Worm (Caenorhabditis elegans) whole organism, young adult: ENCODE data around the gene C40H1.7.

Source experiments
- B0261.1 ChIP-seq: sonication (generic microtip); optimal IDR thresholded peaks from 2 replicates; lab custom pipeline; 2016; ENCODE audit warnings: mild to moderate bottlenecking, missing genetic modification characterization, moderate library complexity, missing compliant biosample characterization
- C06A6.2 ChIP-seq: fragments of 200-800 bp; sonication (Bioruptor generic); conservative IDR thresholded peaks from 2 replicates; pipeline ENCODE4 v1.3.6; 2022; ENCODE audit warnings: missing genetic modification characterization, missing compliant biosample characterization
- F22D6.2 ChIP-seq: sonication (generic microtip); optimal IDR thresholded peaks from 2 replicates; lab custom pipeline; 2016; ENCODE audit warnings: mild to moderate bottlenecking, missing genetic modification characterization, missing compliant biosample characterization
- F23B12.7 ChIP-seq: sonication (generic microtip); optimal IDR thresholded peaks from 2 replicates; lab custom pipeline; 2017; ENCODE audit warnings: missing genetic modification characterization, mild to moderate bottlenecking, missing compliant biosample characterization, antibody characterized with exemption, moderate library complexity; ENCODE audit not compliant: insufficient read depth
- F37B4.10 ChIP-seq: fragments of 200-800 bp; sonication (Bioruptor generic); IDR thresholded peaks from 2 replicates; pipeline ENCODE4 v1.3.6; 2022; ENCODE audit warnings: missing genetic modification characterization, missing compliant biosample characterization
- F57A8.1 ChIP-seq: fragments of 200-800 bp; sonication (Bioruptor generic); optimal IDR thresholded peaks from 2 replicates; lab custom pipeline; 2018; ENCODE audit warnings: mild to moderate bottlenecking, missing genetic modification characterization, moderate library complexity, missing compliant biosample characterization
- Y53F4B.3 ChIP-seq: fragments of 200-800 bp; sonication (Bioruptor generic); IDR thresholded peaks from 2 replicates; pipeline ENCODE4 v1.3.6; 2022; ENCODE audit warnings: missing genetic modification reagents, missing genetic modification characterization, missing compliant biosample characterization
- Y67H2A.10 ChIP-seq: fragments of 200-800 bp; sonication (Bioruptor generic); conservative IDR thresholded peaks from 2 replicates; pipeline ENCODE4 v1.3.6; 2022; ENCODE audit warnings: missing genetic modification reagents, missing genetic modification characterization, missing compliant biosample characterization
- Y95B8A.8 ChIP-seq: fragments of 200-800 bp; sonication (Bioruptor generic); IDR thresholded peaks from 2 replicates; pipeline ENCODE4 v1.3.6; 2022; ENCODE audit warnings: missing genetic modification reagents, missing genetic modification characterization, missing compliant biosample characterization
- ama-1 ChIP-seq, 3 experiments: fragments of 150-350 bp in 1 of 3; sonication (generic microtip) in 2 of 3; optimal IDR thresholded peaks; 2 replicates each; lab custom pipeline; 2014 to 2018; ENCODE audit warnings: missing biosample characterization in 2 of 3, missing genetic modification characterization in 2 of 3, missing genetic modification reagents in 2 of 3
- aptf-3 ChIP-seq: fragments of 200-800 bp; sonication (Bioruptor generic); IDR thresholded peaks from 2 replicates; pipeline ENCODE4 v1.3.6; 2022; ENCODE audit warnings: missing genetic modification characterization, missing compliant biosample characterization
- attf-5 ChIP-seq: fragments of 200-800 bp; sonication (Bioruptor generic); optimal IDR thresholded peaks from 2 replicates; lab custom pipeline; 2018; ENCODE audit warnings: mild to moderate bottlenecking, missing genetic modification characterization, missing compliant biosample characterization
- cebp-2 ChIP-seq: fragments of 200-800 bp; sonication (Bioruptor generic); IDR thresholded peaks from 2 replicates; pipeline ENCODE4 v1.3.6; 2022; ENCODE audit warnings: missing genetic modification characterization, missing compliant biosample characterization
- ceh-100 ChIP-seq: fragments of 200-800 bp; sonication (Bioruptor generic); IDR thresholded peaks from 2 replicates; pipeline ENCODE4 v1.3.6; 2022; ENCODE audit warnings: missing genetic modification reagents, missing genetic modification characterization, missing compliant biosample characterization
- ceh-27 ChIP-seq: fragments of 200-800 bp; sonication (Bioruptor generic); optimal IDR thresholded peaks from 2 replicates; lab custom pipeline; 2018; ENCODE audit warnings: mild to moderate bottlenecking, missing genetic modification characterization, moderate library complexity, missing compliant biosample characterization
- ceh-91 ChIP-seq: fragments of 200-800 bp; sonication (Bioruptor generic); IDR thresholded peaks from 2 replicates; pipeline ENCODE4 v1.3.6; 2022; ENCODE audit warnings: missing genetic modification reagents, missing genetic modification characterization, missing compliant biosample characterization
- efl-1 ChIP-seq: fragments of 150-350 bp; optimal IDR thresholded peaks from 2 replicates; lab custom pipeline; 2014; ENCODE audit warnings: missing biosample characterization, missing genetic modification reagents, missing genetic modification characterization
- egl-18 ChIP-seq: fragments of 200-800 bp; sonication (Bioruptor generic); IDR thresholded peaks from 2 replicates; pipeline ENCODE4 v1.3.6; 2022; ENCODE audit warnings: missing genetic modification reagents, missing genetic modification characterization, missing compliant biosample characterization
- fkh-3 ChIP-seq: sonication (generic microtip); optimal IDR thresholded peaks from 2 replicates; lab custom pipeline; 2016; ENCODE audit warnings: mild to moderate bottlenecking, missing genetic modification characterization, missing compliant biosample characterization
- hrde-1 ChIP-seq: sonication (generic microtip); optimal IDR thresholded peaks from 2 replicates; lab custom pipeline; 2016; ENCODE audit warnings: missing genetic modification characterization, mild to moderate bottlenecking, missing compliant biosample characterization, moderate library complexity, missing genotype, missing genetic modification reagents, borderline replicate concordance
- hsf-1 ChIP-seq: fragments of 200-800 bp; sonication (Bioruptor generic); IDR thresholded peaks from 2 replicates; pipeline ENCODE4 v1.3.6; 2022; ENCODE audit warnings: missing genetic modification reagents, missing genetic modification characterization, missing compliant biosample characterization
- let-607 ChIP-seq, 2 experiments: fragments of 200-800 bp in 1 of 2; sonication (Bioruptor generic) in 1 of 2; sonication (generic microtip) in 1 of 2; optimal IDR thresholded peaks; 2 replicates each; lab custom pipeline; 2016 to 2018; ENCODE audit warnings: mild to moderate bottlenecking in 2 of 2, missing compliant biosample characterization in 2 of 2, missing genetic modification characterization in 2 of 2, moderate library complexity in 2 of 2, missing genotype in 1 of 2
- lsl-1 ChIP-seq: fragments of 200-800 bp; sonication (Bioruptor generic); optimal IDR thresholded peaks from 2 replicates; lab custom pipeline; 2018; ENCODE audit warnings: mild to moderate bottlenecking, missing genetic modification characterization, moderate library complexity, missing compliant biosample characterization
- lsy-27 ChIP-seq: sonication (generic microtip); optimal IDR thresholded peaks from 2 replicates; lab custom pipeline; 2017; ENCODE audit warnings: missing genetic modification characterization, mild to moderate bottlenecking, missing compliant biosample characterization, antibody characterized with exemption, missing genotype, borderline replicate concordance; ENCODE audit not compliant: insufficient read depth
- mes-4 ChIP-seq: sonication (generic microtip); optimal IDR thresholded peaks from 2 replicates; lab custom pipeline; 2016; ENCODE audit warnings: missing genotype, missing genetic modification characterization, missing compliant biosample characterization
- nfya-1 ChIP-seq: sonication (generic microtip); optimal IDR thresholded peaks from 2 replicates; lab custom pipeline; 2017; ENCODE audit warnings: antibody characterized with exemption, missing compliant biosample characterization, missing genetic modification characterization, borderline replicate concordance; ENCODE audit not compliant: insufficient read depth
- nfya-2 ChIP-seq: fragments of 200-800 bp; sonication (Bioruptor generic); IDR thresholded peaks from 2 replicates; pipeline ENCODE4 v1.3.6; 2022; ENCODE audit warnings: missing genetic modification reagents, missing genetic modification characterization, missing compliant biosample characterization
- nfyb-1 ChIP-seq: fragments of 200-800 bp; sonication (Bioruptor generic); IDR thresholded peaks from 2 replicates; pipeline ENCODE4 v1.3.6; 2022; ENCODE audit warnings: missing genetic modification reagents, missing genetic modification characterization, missing compliant biosample characterization
- nhr-120 ChIP-seq: fragments of 200-800 bp; sonication (Bioruptor generic); IDR thresholded peaks from 2 replicates; pipeline ENCODE4 v1.3.6; 2022; ENCODE audit warnings: missing genetic modification characterization, missing compliant biosample characterization
- pbrm-1 ChIP-seq: fragments of 200-800 bp; sonication (Bioruptor generic); IDR thresholded peaks from 2 replicates; pipeline ENCODE4 v1.3.6; 2022; ENCODE audit warnings: missing genetic modification reagents, missing genetic modification characterization, missing compliant biosample characterization
- rcor-1 ChIP-seq: fragments of 200-800 bp; sonication (Bioruptor generic); IDR thresholded peaks from 2 replicates; pipeline ENCODE4 v1.3.6; 2022; ENCODE audit warnings: missing genetic modification reagents, missing genetic modification characterization, missing compliant biosample characterization
- sea-2 ChIP-seq: fragments of 200-800 bp; sonication (Bioruptor generic); IDR thresholded peaks from 2 replicates; pipeline ENCODE4 v1.3.6; 2022; ENCODE audit warnings: missing genetic modification characterization, missing compliant biosample characterization
- somi-1 ChIP-seq: fragments of 200-800 bp; sonication (Bioruptor generic); optimal IDR thresholded peaks from 2 replicates; lab custom pipeline; 2018; ENCODE audit warnings: mild to moderate bottlenecking, missing genetic modification characterization, missing compliant biosample characterization
- xnd-1 ChIP-seq: sonication (generic microtip); optimal IDR thresholded peaks from 2 replicates; lab custom pipeline; 2016; ENCODE audit warnings: missing genotype, missing genetic modification reagents, missing genetic modification characterization, missing compliant biosample characterization
- ztf-28 ChIP-seq: fragments of 200-800 bp; sonication (Bioruptor generic); IDR thresholded peaks from 2 replicates; pipeline ENCODE4 v1.3.6; 2022; ENCODE audit warnings: missing genetic modification reagents, missing genetic modification characterization, missing compliant biosample characterization

Gene C40H1.7

DNA sequence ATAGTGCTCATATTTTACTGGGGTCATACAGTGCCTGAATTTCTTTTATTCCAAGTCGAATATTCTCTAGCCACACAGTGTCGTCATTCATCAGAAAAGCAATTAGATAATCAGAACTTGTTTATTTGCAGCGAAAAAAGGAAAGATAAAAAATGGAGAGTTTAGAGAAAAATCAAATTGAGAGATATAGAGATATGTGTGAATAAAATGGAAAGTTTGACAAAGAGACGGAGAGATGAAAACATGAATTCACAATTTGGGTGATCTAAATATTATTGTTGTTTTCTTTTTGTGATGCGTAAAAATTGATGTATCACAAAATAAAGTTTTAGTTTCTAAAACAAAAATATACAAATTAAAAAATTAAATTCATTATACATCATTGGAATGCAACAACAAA, 24.2 kb upstream of the C40H1.7 start:
- TF ChIP-seq pbrm-1 = no peak
- no peak for TF ChIP-seq nfya-1 (tag; lab: Kevin White, UChicago)
- no peak for TF ChIP-seq ceh-91 (GFP tag; lab: Robert Waterston, UW)
- TF ChIP-seq F22D6.2 (tag; lab: Kevin White, UChicago) = no peak
- TF ChIP-seq nhr-120 (GFP tag; lab: Robert Waterston, UW) = no peak
- no peak for TF ChIP-seq ztf-28 (GFP tag; lab: Robert Waterston, UW)
- TF ChIP-seq Y67H2A.10 (GFP tag; lab: Robert Waterston, UW) = no peak
- no peak for TF ChIP-seq mes-4 (tag; lab: Kevin White, UChicago)
- TF ChIP-seq nfya-2 (GFP tag; lab: Robert Waterston, UW) = no peak
- TF ChIP-seq rcor-1 = no peak
- TF ChIP-seq attf-5 (GFP tag; lab: Kevin White, UChicago) = no peak
- TF ChIP-seq lsy-27 (tag; lab: Kevin White, UChicago) = no peak

DNA sequence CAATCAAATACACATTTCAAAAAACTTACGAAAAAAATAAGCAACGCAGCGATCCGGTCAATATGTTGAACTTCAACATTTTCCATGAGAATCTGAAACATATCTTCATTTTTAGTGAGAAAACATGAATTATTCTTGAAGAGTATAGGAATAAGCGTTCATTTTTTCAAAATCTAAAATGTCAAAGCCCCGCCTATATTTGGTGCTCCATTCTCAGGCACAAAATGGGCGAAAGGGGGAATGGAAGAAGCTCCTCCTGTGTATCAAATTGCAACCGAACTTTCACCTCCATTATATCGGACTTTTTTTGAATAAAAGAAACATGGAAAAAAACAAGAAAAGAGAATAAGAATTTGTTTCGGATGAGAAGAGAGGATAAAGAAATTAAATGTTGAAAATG, 18.2 kb upstream of the C40H1.7 start, which contains the start of gene srx-45:
Gene srx-45, minus strand, starts transcription at position 101 of the 400 bp plus-strand sequence.
- no peak for TF ChIP-seq egl-18
- no peak for TF ChIP-seq Y53F4B.3
- no peak for TF ChIP-seq cebp-2 (GFP tag; lab: Robert Waterston, UW)
- no peak for TF ChIP-seq fkh-3
- TF ChIP-seq sea-2 (GFP tag; lab: Robert Waterston, UW) = no peak
- no peak for TF ChIP-seq efl-1
- no peak for TF ChIP-seq lsl-1 (GFP tag; lab: Kevin White, UChicago)

DNA sequence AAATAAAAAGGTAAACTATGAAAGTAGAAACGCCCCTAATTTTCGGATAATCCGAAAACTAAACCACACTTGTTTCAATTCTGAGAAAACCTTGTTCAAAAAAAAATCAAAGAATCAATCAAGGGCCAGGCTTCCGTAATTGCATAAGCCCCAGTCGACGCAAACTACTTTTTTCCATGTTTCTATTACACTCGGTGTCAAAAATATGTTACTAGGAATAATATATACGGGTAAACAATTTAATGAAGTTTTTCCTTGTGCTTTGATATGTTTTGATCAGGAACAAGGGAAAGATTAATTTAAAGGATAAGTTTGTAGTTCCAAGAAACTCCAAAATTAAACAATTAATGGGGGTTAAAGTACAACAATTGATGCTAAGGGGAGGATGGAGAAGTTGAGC, 15.0 kb upstream of the C40H1.7 start:
- TF ChIP-seq ceh-100 (GFP tag; lab: Robert Waterston, UW) (no peak), F57A8.1 (GFP tag; lab: Kevin White, UChicago) (no peak), Y95B8A.8 (no peak), F22D6.2 (tag; lab: Kevin White, UChicago) (no peak), somi-1 (no peak), B0261.1 (tag; lab: Kevin White, UChicago) (no peak)

DNA sequence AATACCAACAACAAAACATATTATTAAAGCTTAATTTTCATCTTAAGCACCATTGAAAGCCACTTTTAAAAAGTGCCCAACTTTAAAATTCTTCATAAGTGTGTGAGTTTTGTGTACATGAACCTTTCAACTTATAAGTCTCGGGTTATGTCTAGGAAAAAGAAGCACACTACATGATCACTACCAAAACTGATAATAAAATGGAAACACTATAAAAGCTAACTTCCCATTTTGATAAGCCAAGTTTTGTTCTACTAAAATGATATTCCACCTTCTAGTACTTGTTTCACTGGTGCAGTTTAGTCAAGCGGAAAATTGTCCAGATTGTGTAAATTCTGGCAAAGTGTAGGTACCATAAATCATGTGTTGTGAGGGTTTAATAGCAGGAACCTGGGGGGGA, 10.3 kb upstream of the C40H1.7 start, which contains the start of gene C40H1.8:
Gene C40H1.8, plus strand, starts transcription at position 242 of the 400 bp plus-strand sequence.
- TF ChIP-seq nfyb-1 (GFP tag; lab: Robert Waterston, UW) = no peak
- TF ChIP-seq ceh-27 (GFP tag; lab: Kevin White, UChicago) = no peak
- no peak for TF ChIP-seq F23B12.7 (tag; lab: Kevin White, UChicago)
- TF ChIP-seq ama-1 (optimal IDR thresholded peaks at IDR 0.05; lab: Kevin White, UChicago) = no peak
- TF ChIP-seq ama-1 (GFP tag; optimal IDR thresholded peaks at IDR 0.05; lab: Kevin White, UChicago) = no peak
- no peak for TF ChIP-seq ceh-100 (GFP tag; lab: Robert Waterston, UW)
- TF ChIP-seq lsy-27 (tag; lab: Kevin White, UChicago) = no peak
- no peak for TF ChIP-seq aptf-3 (GFP tag; lab: Robert Waterston, UW)
- TF ChIP-seq ztf-28 (GFP tag; lab: Robert Waterston, UW) = no peak
- no peak for TF ChIP-seq hsf-1 (GFP tag; lab: Robert Waterston, UW)
- no peak for TF ChIP-seq F37B4.10
- TF ChIP-seq somi-1 = no peak
- no peak for TF ChIP-seq let-607 (tag; optimal IDR thresholded peaks at IDR 0.05; lab: Kevin White, UChicago)
- TF ChIP-seq xnd-1 = no peak
- no peak for TF ChIP-seq hrde-1 (tag; lab: Kevin White, UChicago)
- no peak for TF ChIP-seq C06A6.2 (GFP tag; lab: Robert Waterston, UW)
